Worm (Caenorhabditis elegans) whole organism, L3 larva: Measurements from ENCODE around the gene Y57A10B.6.

Experiments used
- R02D3.7 ChIP-seq: fragments of 150-350 bp; optimal IDR thresholded peaks from 2 replicates; lab custom pipeline; 2014; ENCODE audit warnings: missing biosample characterization, missing genetic modification characterization
- ZK546.5 ChIP-seq: sonication (generic microtip); optimal IDR thresholded peaks from 2 replicates; lab custom pipeline; 2017; ENCODE audit warnings: missing biosample characterization, missing genetic modification characterization
- aly-2 ChIP-seq: fragments of 150-350 bp; optimal IDR thresholded peaks from 2 replicates; lab custom pipeline; 2014; ENCODE audit warnings: missing biosample characterization, missing genetic modification characterization
- ceh-16 ChIP-seq: sonication (generic microtip); optimal IDR thresholded peaks from 2 replicates; lab custom pipeline; 2017; ENCODE audit warnings: missing biosample characterization, missing genetic modification characterization
- ceh-9 ChIP-seq: sonication (generic microtip); optimal IDR thresholded peaks from 2 replicates; lab custom pipeline; 2018; ENCODE audit warnings: missing biosample characterization, missing genetic modification characterization
- egl-27 ChIP-seq: sonication (generic microtip); optimal IDR thresholded peaks from 4 replicates; lab custom pipeline; 2017; ENCODE audit warnings: missing biosample characterization, missing genetic modification reagents, missing genetic modification characterization
- elt-1 ChIP-seq: fragments of 150-350 bp; optimal IDR thresholded peaks from 2 replicates; lab custom pipeline; 2014; ENCODE audit warnings: missing biosample characterization, missing genetic modification characterization
- elt-2 ChIP-seq: sonication (generic microtip); optimal IDR thresholded peaks from 2 replicates; lab custom pipeline; 2016; ENCODE audit warnings: missing genetic modification reagents, mild to moderate bottlenecking, missing genetic modification characterization, missing compliant biosample characterization
- elt-3 ChIP-seq, 3 experiments: fragments of 150-350 bp in 1 of 3; sonication (generic microtip) in 2 of 3; optimal IDR thresholded peaks; 2 replicates in 2 of 3; 4 replicates in 1 of 3; lab custom pipeline; 2014 to 2017; ENCODE audit warnings: missing biosample characterization in 3 of 3, missing genetic modification characterization in 3 of 3
- fkh-10 ChIP-seq: sonication (generic microtip); optimal IDR thresholded peaks from 2 replicates; lab custom pipeline; 2017; ENCODE audit warnings: missing biosample characterization, missing genetic modification reagents, missing genetic modification characterization
- fkh-2 ChIP-seq: fragments of 150-350 bp; optimal IDR thresholded peaks from 2 replicates; lab custom pipeline; 2014; ENCODE audit warnings: missing biosample characterization, missing genetic modification reagents, missing genetic modification characterization
- fos-1 ChIP-seq: fragments of 150-350 bp; optimal IDR thresholded peaks from 2 replicates; lab custom pipeline; 2014; ENCODE audit warnings: missing biosample characterization, missing genetic modification characterization
- hmg-11 ChIP-seq: sonication (generic microtip); optimal IDR thresholded peaks from 2 replicates; lab custom pipeline; 2016; ENCODE audit warnings: missing genetic modification characterization, missing compliant biosample characterization
- jun-1 ChIP-seq: fragments of 150-350 bp; optimal IDR thresholded peaks from 2 replicates; lab custom pipeline; 2014; ENCODE audit warnings: missing biosample characterization, missing genetic modification reagents, missing genetic modification characterization
- lin-15B ChIP-seq: fragments of 150-350 bp; optimal IDR thresholded peaks from 2 replicates; lab custom pipeline; 2014; ENCODE audit warnings: missing biosample characterization, missing genetic modification characterization
- lsy-12 ChIP-seq: sonication (generic microtip); optimal IDR thresholded peaks from 2 replicates; lab custom pipeline; 2016; ENCODE audit warnings: mild to moderate bottlenecking, missing genetic modification characterization, missing compliant biosample characterization
- mdl-1 ChIP-seq: fragments of 150-350 bp; optimal IDR thresholded peaks from 2 replicates; lab custom pipeline; 2014; ENCODE audit warnings: missing biosample characterization, missing genetic modification characterization
- nfya-1 ChIP-seq: sonication (generic microtip); optimal IDR thresholded peaks from 2 replicates; lab custom pipeline; 2017; ENCODE audit warnings: missing genetic modification characterization, mild to moderate bottlenecking, missing compliant biosample characterization, antibody characterized with exemption, moderate library complexity; ENCODE audit not compliant: insufficient read depth
- nhr-11 ChIP-seq: fragments of 150-350 bp; optimal IDR thresholded peaks from 2 replicates; lab custom pipeline; 2014; ENCODE audit warnings: missing biosample characterization, missing genetic modification characterization
- nhr-12 ChIP-seq: fragments of 150-350 bp; optimal IDR thresholded peaks from 2 replicates; lab custom pipeline; 2014; ENCODE audit warnings: missing biosample characterization, missing genetic modification characterization
- nhr-237 ChIP-seq: fragments of 150-350 bp; optimal IDR thresholded peaks from 2 replicates; lab custom pipeline; 2014; ENCODE audit warnings: missing biosample characterization, missing genetic modification characterization
- nhr-25 ChIP-seq: sonication (generic microtip); optimal IDR thresholded peaks from 2 replicates; lab custom pipeline; 2017; ENCODE audit warnings: missing biosample characterization, missing genetic modification characterization
- nhr-43 ChIP-seq: sonication (generic microtip); optimal IDR thresholded peaks from 2 replicates; lab custom pipeline; 2016; ENCODE audit warnings: mild to moderate bottlenecking, missing genetic modification characterization, missing compliant biosample characterization; ENCODE audit not compliant: poor library complexity, severe bottlenecking
- nhr-67 ChIP-seq: fragments of 150-350 bp; optimal IDR thresholded peaks from 2 replicates; lab custom pipeline; 2014; ENCODE audit warnings: missing biosample characterization, missing genetic modification characterization
- nhr-77 ChIP-seq: fragments of 150-350 bp; optimal IDR thresholded peaks from 2 replicates; lab custom pipeline; 2014; ENCODE audit warnings: missing biosample characterization, missing genetic modification characterization
- pha-4 ChIP-seq: fragments of 150-350 bp; optimal IDR thresholded peaks from 2 replicates; lab custom pipeline; 2014; ENCODE audit warnings: missing biosample characterization, missing genetic modification reagents, missing genetic modification characterization
- pqm-1 ChIP-seq: fragments of 150-350 bp; optimal IDR thresholded peaks from 2 replicates; lab custom pipeline; 2017; ENCODE audit warnings: missing biosample characterization, missing genetic modification characterization, inconsistent platforms
- sea-2 ChIP-seq: fragments of 150-350 bp; sonication (generic microtip); optimal IDR thresholded peaks from 4 replicates; lab custom pipeline; 2014; ENCODE audit warnings: missing biosample characterization, missing genetic modification reagents, missing genetic modification characterization
- skn-1 ChIP-seq: fragments of 150-350 bp; optimal IDR thresholded peaks from 2 replicates; lab custom pipeline; 2014; ENCODE audit warnings: missing biosample characterization, missing genetic modification characterization
- snpc-4 ChIP-seq: fragments of 150-350 bp; optimal IDR thresholded peaks from 2 replicates; lab custom pipeline; 2014; ENCODE audit warnings: missing biosample characterization, missing genetic modification characterization
- tbx-2 ChIP-seq: sonication (generic microtip); optimal IDR thresholded peaks from 2 replicates; lab custom pipeline; 2016; ENCODE audit warnings: mild to moderate bottlenecking, missing genetic modification characterization, missing compliant biosample characterization
- ztf-11 ChIP-seq: fragments of 150-350 bp; optimal IDR thresholded peaks from 2 replicates; lab custom pipeline; 2014; ENCODE audit warnings: missing biosample characterization, missing genetic modification characterization
- ztf-4 ChIP-seq: fragments of 150-350 bp; optimal IDR thresholded peaks from 2 replicates; lab custom pipeline; 2014; ENCODE audit warnings: missing biosample characterization, missing genetic modification characterization

The Y57A10B.6 gene

ce11 chrII:12401791-12402190 is 11.9 kb downstream of the Y57A10B.6 start, which contains the start of gene sre-29:
Gene sre-29, minus strand, starts transcription at chrII:12401891.
- TF ChIP-seq elt-1 (tag; lab: Kevin White, UChicago), result no peak
- no peak for TF ChIP-seq elt-2
- TF ChIP-seq ceh-16 (tag; lab: Kevin White, UChicago), result no peak
- no peak for TF ChIP-seq nfya-1 (tag; lab: Kevin White, UChicago)
- no peak for TF ChIP-seq lsy-12 (tag; lab: Kevin White, UChicago)
- no peak for TF ChIP-seq hmg-11
- TF ChIP-seq pha-4 (tag; lab: Kevin White, UChicago), result no peak
- no peak for TF ChIP-seq ztf-4 (tag; lab: Kevin White, UChicago)
- TF ChIP-seq mdl-1 (tag; lab: Kevin White, UChicago), result no peak
- TF ChIP-seq, all 47 proteins: peak for 0

DNA sequence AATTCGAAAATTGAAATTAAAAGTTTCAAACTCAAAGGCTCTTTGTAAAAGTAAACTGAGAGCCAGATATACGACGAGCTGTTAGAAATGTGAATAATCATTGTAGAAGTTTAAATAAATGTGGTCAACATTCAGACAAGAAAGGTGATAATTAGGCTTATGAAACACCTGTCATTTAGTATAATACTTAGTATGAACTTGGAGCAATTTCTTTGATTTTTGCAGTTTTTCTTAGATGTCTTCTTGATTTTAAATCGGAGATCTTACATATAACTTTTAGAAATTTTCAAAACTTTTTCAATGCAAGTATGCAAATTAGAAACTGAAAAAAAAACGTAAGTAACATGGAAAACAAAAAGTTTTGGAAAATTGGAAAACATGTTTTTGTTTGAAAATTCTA is 16.5 kb downstream of the Y57A10B.6 start, which contains the start of gene sre-30:
Gene sre-30 (minus strand): TSS at position 101 of the 400 bp plus-strand sequence.
- no peak for TF ChIP-seq nhr-67 (tag; lab: Kevin White, UChicago)
- TF ChIP-seq elt-1 (tag; lab: Kevin White, UChicago), result no peak
- no peak for TF ChIP-seq lin-15B
- TF ChIP-seq, all 47 proteins: peak for 0

ce11 chrII:12408717-12409116 is 18.8 kb downstream of the Y57A10B.6 start, which contains the start of gene sre-31:
Gene sre-31, minus strand, starts transcription at chrII:12408817.
- TF ChIP-seq R02D3.7 (tag; lab: Kevin White, UChicago) (no peak), fos-1 (tag; lab: Kevin White, UChicago) (no peak), ceh-16 (tag; lab: Kevin White, UChicago) (no peak), pqm-1 (tag; lab: Kevin White, UChicago) (no peak), snpc-4 (no peak)

- no peak for TF ChIP-seq nhr-11 (tag; lab: Kevin White, UChicago)
- no peak for TF ChIP-seq tbx-2
- no peak for TF ChIP-seq skn-1
These were observed 20.2 kb downstream of the Y57A10B.6 start, which contains the start of gene F57G9.3 for ce11 chrII:12410107-12410506. Gene F57G9.3, minus strand, starts transcription at chrII:12410207.

- TF ChIP-seq ZK546.5 (tag; lab: Kevin White, UChicago) (no peak), hmg-11 (no peak), egl-27 (tag; lab: Kevin White, UChicago) (no peak), pha-4 (tag; lab: Kevin White, UChicago) (no peak), nhr-12 (no peak), nhr-67 (tag; lab: Kevin White, UChicago) (no peak), lsy-12 (tag; lab: Kevin White, UChicago) (no peak), skn-1 (no peak), nhr-25 (tag; lab: Kevin White, UChicago) (no peak), pqm-1 (tag; lab: Kevin White, UChicago) (no peak), elt-3 (tag; optimal IDR thresholded peaks at IDR 0.05; lab: Kevin White, UChicago) (no peak), snpc-4 (no peak), elt-1 (tag; lab: Kevin White, UChicago) (no peak), fkh-2 (tag; lab: Kevin White, UChicago) (no peak), fkh-10 (no peak), ceh-9 (tag; lab: Kevin White, UChicago) (no peak), aly-2 (no peak), lin-15B (no peak), fos-1 (tag; lab: Kevin White, UChicago) (no peak)
These were observed 22.5 kb downstream of the Y57A10B.6 start, which contains the start of gene Y57A10C.1 for ce11 chrII:12412417-12412816. Gene Y57A10C.1, minus strand, starts transcription at chrII:12412517.

DNA sequence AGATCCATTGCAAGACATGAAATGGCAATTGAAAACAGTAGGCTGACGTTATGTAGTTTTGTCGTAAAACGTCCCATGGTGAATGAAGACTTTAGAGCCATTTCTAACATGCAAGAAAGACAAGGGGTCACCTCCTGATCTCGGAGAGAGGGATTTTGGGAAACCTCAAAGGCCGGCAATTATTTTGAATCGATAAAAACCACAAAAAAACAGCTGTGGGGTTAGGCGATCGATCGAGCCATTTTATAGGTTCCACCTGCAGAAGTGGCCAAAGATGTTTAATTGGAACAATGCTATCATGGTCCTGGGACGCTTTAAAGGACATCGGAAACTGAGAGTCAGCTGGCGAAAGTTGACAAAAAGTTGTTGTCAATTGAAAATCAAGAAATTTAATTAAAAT is 24.9 kb downstream of the Y57A10B.6 start, which contains the start of gene Y57A10C.11:
Gene Y57A10C.11 (minus strand): TSS at position 101 of the 400 bp plus-strand sequence.
- TF ChIP-seq nhr-237 (tag; lab: Kevin White, UChicago) (no peak), ceh-16 (tag; lab: Kevin White, UChicago) (no peak), skn-1 (no peak), nhr-77 (tag; lab: Kevin White, UChicago) (no peak), jun-1 (tag; lab: Kevin White, UChicago) (no peak), aly-2 (no peak), nhr-43 (tag; lab: Kevin White, UChicago) (no peak), mdl-1 (tag; lab: Kevin White, UChicago) (no peak), ztf-11 (tag; lab: Kevin White, UChicago) (no peak), sea-2 (GFP tag; lab: Kevin White, UChicago) (no peak), lsy-12 (tag; lab: Kevin White, UChicago) (no peak), nhr-67 (tag; lab: Kevin White, UChicago) (no peak), elt-1 (tag; lab: Kevin White, UChicago) (no peak)
